3 worm cellular contexts compared by ENCODE assay signal in the genomic region with DNA sequence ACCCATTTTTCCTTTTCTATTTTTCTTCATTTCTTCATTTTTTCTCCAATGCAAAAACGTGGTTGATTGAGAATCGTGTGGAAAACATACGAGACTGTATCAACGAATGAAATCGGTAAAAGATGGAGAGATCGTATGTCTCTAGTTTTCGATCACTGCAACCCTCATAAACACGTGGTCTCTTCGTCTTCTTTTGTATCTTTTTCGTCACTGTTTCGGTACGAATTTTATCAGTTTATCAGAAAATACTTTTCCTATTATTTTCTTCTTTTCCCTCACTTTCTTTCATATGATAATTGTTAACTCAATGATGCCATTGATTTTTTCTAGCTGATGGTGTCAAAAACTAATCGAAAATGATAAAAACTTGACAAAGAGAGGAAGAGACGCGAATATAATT.
A peak's percentile ranks its signal among the peaks of the same experiment; 100 is the strongest.
TF ChIP-seq lines count a peak whose summit lies in the region.

No protein-coding gene starts in this region.

TF ChIP-seq in whole organism, L1 larva, 84 proteins besides CTCF, POLR2A, EP300 and RAD21 (continued from another document):
- TF ChIP-seq lsy-2 (tag; optimal IDR thresholded peaks at IDR 0.05; lab: Kevin White, UChicago) (peak in 1 of 2 experiments; percentile 10), C16A3.4 (tag; optimal IDR thresholded peaks at IDR 0.05; lab: Kevin White, UChicago) (peak; percentile 45), nhr-47 (tag; optimal IDR thresholded peaks at IDR 0.05; lab: Kevin White, UChicago) (peak; percentile 3), mep-1 (tag; optimal IDR thresholded peaks at IDR 0.05; lab: Kevin White, UChicago) (peak; percentile 51), nhr-20 (tag; optimal IDR thresholded peaks at IDR 0.05; lab: Kevin White, UChicago) (peak; percentile 94), unc-130 (tag; optimal IDR thresholded peaks at IDR 0.05; lab: Kevin White, UChicago) (no peak), mdl-1 (tag; optimal IDR thresholded peaks at IDR 0.05; lab: Kevin White, UChicago) (peak in 1 of 2 experiments; percentile 65)
TF ChIP-seq in whole organism, L1 larva: peak in this region for 18.

TF ChIP-seq in whole organism, L2 larva, 48 proteins besides CTCF, POLR2A, EP300 and RAD21 (continued from another document):
- TF ChIP-seq elt-3 (tag; optimal IDR thresholded peaks at IDR 0.05; lab: Kevin White, UChicago) (no peak), aly-2 (tag; optimal IDR thresholded peaks at IDR 0.05; lab: Kevin White, UChicago) (no peak), unc-39 (tag; optimal IDR thresholded peaks at IDR 0.05; lab: Kevin White, UChicago) (no peak), nhr-23 (tag; optimal IDR thresholded peaks at IDR 0.05; lab: Kevin White, UChicago) (no peak), lin-13 (GFP tag; optimal IDR thresholded peaks at IDR 0.05; lab: Kevin White, UChicago) (no peak), unc-62 (GFP tag; optimal IDR thresholded peaks at IDR 0.05; lab: Kevin White, UChicago) (no peak), fos-1 (tag; optimal IDR thresholded peaks at IDR 0.05; lab: Kevin White, UChicago) (peak; percentile 95), ceh-82 (tag; optimal IDR thresholded peaks at IDR 0.05; lab: Kevin White, UChicago) (no peak), nhr-129 (tag; optimal IDR thresholded peaks at IDR 0.05; lab: Kevin White, UChicago) (peak; percentile 37), zag-1 (tag; optimal IDR thresholded peaks at IDR 0.05; lab: Kevin White, UChicago) (no peak), sem-4 (tag; optimal IDR thresholded peaks at IDR 0.05; lab: Kevin White, UChicago) (no peak), lsy-2 (tag; optimal IDR thresholded peaks at IDR 0.05; lab: Kevin White, UChicago) (peak in 1 of 2 experiments; percentile 38), ama-1 (optimal IDR thresholded peaks at IDR 0.05; lab: Kevin White, UChicago) (no peak), skn-1 (tag; optimal IDR thresholded peaks at IDR 0.05; lab: Kevin White, UChicago) (no peak), mab-5 (tag; optimal IDR thresholded peaks at IDR 0.05; lab: Kevin White, UChicago) (no peak), lin-11 (tag; optimal IDR thresholded peaks at IDR 0.05; lab: Kevin White, UChicago) (no peak), mbf-1 (tag; optimal IDR thresholded peaks at IDR 0.05; lab: Kevin White, UChicago) (no peak), mdl-1 (tag; optimal IDR thresholded peaks at IDR 0.05; lab: Kevin White, UChicago) (peak in 1 of 2 experiments; percentile 47), Y55F3AM.14 (GFP tag; optimal IDR thresholded peaks at IDR 0.05; lab: Kevin White, UChicago) (no peak), sma-9 (GFP tag; optimal IDR thresholded peaks at IDR 0.05; lab: Kevin White, UChicago) (peak; percentile 91), sma-9 (tag; optimal IDR thresholded peaks at IDR 0.05; lab: Kevin White, UChicago) (no peak), nhr-11 (tag; optimal IDR thresholded peaks at IDR 0.05; lab: Kevin White, UChicago) (no peak), blmp-1 (tag; optimal IDR thresholded peaks at IDR 0.05; lab: Kevin White, UChicago; ENCODE audit: insufficient read depth) (peak; percentile 79), snpc-4 (tag; optimal IDR thresholded peaks at IDR 0.05; lab: Kevin White, UChicago) (no peak), ztf-4 (tag; optimal IDR thresholded peaks at IDR 0.05; lab: Kevin White, UChicago) (peak; percentile 45)
TF ChIP-seq in whole organism, L2 larva: peak in this region for 12.

TF ChIP-seq in whole organism, L4 larva, 104 proteins besides CTCF, POLR2A, EP300 and RAD21 (continued from another document):
- TF ChIP-seq mdt-29 (GFP tag; IDR thresholded peaks at IDR 0.05; lab: Robert Waterston, UW) (no peak), nhr-111 (GFP tag; optimal IDR thresholded peaks at IDR 0.05; lab: Kevin White, UChicago) (no peak), spr-1 (tag; optimal IDR thresholded peaks at IDR 0.05; lab: Kevin White, UChicago) (no peak), hlh-11 (tag; optimal IDR thresholded peaks at IDR 0.05; lab: Kevin White, UChicago) (peak; percentile 80), unc-62 (GFP tag; optimal IDR thresholded peaks at IDR 0.05 in 1 of 2; lab: Kevin White, UChicago) (peak in 1 of 2 experiments; percentile 43), unc-62 (tag; optimal IDR thresholded peaks at IDR 0.05; lab: Kevin White, UChicago) (no peak), mep-1 (tag; optimal IDR thresholded peaks at IDR 0.05; lab: Kevin White, UChicago) (peak; percentile 50), egl-27 (tag; optimal IDR thresholded peaks at IDR 0.05; lab: Kevin White, UChicago) (no peak), F49E8.2 (tag; optimal IDR thresholded peaks at IDR 0.05; lab: Kevin White, UChicago; ENCODE audit: borderline replicate concordance) (no peak), ceh-82 (tag; optimal IDR thresholded peaks at IDR 0.05; lab: Kevin White, UChicago) (no peak), lsy-2 (tag; optimal IDR thresholded peaks at IDR 0.05; lab: Kevin White, UChicago) (peak in 1 of 2 experiments; percentile 60), attf-4 (tag; optimal IDR thresholded peaks at IDR 0.05; lab: Kevin White, UChicago) (no peak), T20F7.1 (GFP tag; optimal IDR thresholded peaks at IDR 0.05; lab: Kevin White, UChicago) (peak; percentile 44), egl-43 (GFP tag; IDR thresholded peaks at IDR 0.05; lab: Robert Waterston, UW) (no peak), gei-8 (GFP tag; optimal IDR thresholded peaks at IDR 0.05; lab: Kevin White, UChicago) (no peak), cey-2 (tag; optimal IDR thresholded peaks at IDR 0.05; lab: Kevin White, UChicago; ENCODE audit: borderline replicate concordance, insufficient read depth) (peak; percentile 44), lin-38 (GFP tag; IDR thresholded peaks at IDR 0.05; lab: Robert Waterston, UW) (no peak), unc-39 (tag; optimal IDR thresholded peaks at IDR 0.05; lab: Kevin White, UChicago) (no peak)
